Worm (Caenorhabditis elegans) whole organism, L2 larva: Measurements from ENCODE around the gene nhr-131.

Experiments used
- aly-2 ChIP-seq: fragments of 150-350 bp; optimal IDR thresholded peaks from 2 replicates; lab custom pipeline; 2014; ENCODE audit warnings: missing biosample characterization, missing genetic modification characterization
- lin-11 ChIP-seq: fragments of 150-350 bp; sonication (generic microtip); optimal IDR thresholded peaks from 2 replicates; lab custom pipeline; 2014; ENCODE audit warnings: missing biosample characterization, missing genetic modification characterization, inconsistent platforms, mixed read lengths
- mdl-1 ChIP-seq, 2 experiments: fragments of 150-350 bp in 1 of 2; sonication (generic microtip) in 1 of 2; optimal IDR thresholded peaks; 2 replicates each; lab custom pipeline; 2017; ENCODE audit warnings: missing biosample characterization in 2 of 2, missing genetic modification characterization in 2 of 2
- nhr-23 ChIP-seq: fragments of 150-350 bp; optimal IDR thresholded peaks from 2 replicates; lab custom pipeline; 2014; ENCODE audit warnings: missing biosample characterization, missing genetic modification reagents, missing genetic modification characterization
- snpc-4 ChIP-seq: fragments of 150-350 bp; optimal IDR thresholded peaks from 2 replicates; lab custom pipeline; 2014; ENCODE audit warnings: missing biosample characterization, missing genetic modification characterization
- unc-55 ChIP-seq: fragments of 150-350 bp; sonication (generic microtip); optimal IDR thresholded peaks from 3 replicates; lab custom pipeline; 2014; ENCODE audit warnings: missing biosample characterization, missing genetic modification reagents, missing genetic modification characterization
- unc-62 ChIP-seq: fragments of 150-350 bp; optimal IDR thresholded peaks from 2 replicates; lab custom pipeline; 2014; ENCODE audit warnings: missing biosample characterization, missing genetic modification reagents, missing genetic modification characterization

- TF ChIP-seq lin-11 (tag; lab: Kevin White, UChicago) (no peak), snpc-4 (tag; lab: Kevin White, UChicago) (no peak), aly-2 (tag; lab: Kevin White, UChicago) (no peak), unc-55 (GFP tag; lab: Kevin White, UChicago) (no peak), unc-62 (GFP tag; lab: Kevin White, UChicago) (no peak), nhr-23 (tag; lab: Kevin White, UChicago) (no peak), mdl-1 (tag; optimal IDR thresholded peaks at IDR 0.05; lab: Kevin White, UChicago) (no peak)
These were observed 10.8 kb upstream of the nhr-131 start, which contains the start of gene nhr-130 for ce11 chrV:483289-483795.
